Fruit fly (Drosophila melanogaster) S2 (cell line): ENCODE measurements around the gene CG17110.

Source experiments
- CG8478 ChIP-seq: fragments of >200 bp; optimal IDR thresholded peaks from 2 replicates; lab custom pipeline; 2018
- CTCF ChIP-seq, 2 experiments: fragments of >200 bp; optimal IDR thresholded peaks; 2 replicates each; lab custom pipeline; 2018

Gene CG17110

DNA sequence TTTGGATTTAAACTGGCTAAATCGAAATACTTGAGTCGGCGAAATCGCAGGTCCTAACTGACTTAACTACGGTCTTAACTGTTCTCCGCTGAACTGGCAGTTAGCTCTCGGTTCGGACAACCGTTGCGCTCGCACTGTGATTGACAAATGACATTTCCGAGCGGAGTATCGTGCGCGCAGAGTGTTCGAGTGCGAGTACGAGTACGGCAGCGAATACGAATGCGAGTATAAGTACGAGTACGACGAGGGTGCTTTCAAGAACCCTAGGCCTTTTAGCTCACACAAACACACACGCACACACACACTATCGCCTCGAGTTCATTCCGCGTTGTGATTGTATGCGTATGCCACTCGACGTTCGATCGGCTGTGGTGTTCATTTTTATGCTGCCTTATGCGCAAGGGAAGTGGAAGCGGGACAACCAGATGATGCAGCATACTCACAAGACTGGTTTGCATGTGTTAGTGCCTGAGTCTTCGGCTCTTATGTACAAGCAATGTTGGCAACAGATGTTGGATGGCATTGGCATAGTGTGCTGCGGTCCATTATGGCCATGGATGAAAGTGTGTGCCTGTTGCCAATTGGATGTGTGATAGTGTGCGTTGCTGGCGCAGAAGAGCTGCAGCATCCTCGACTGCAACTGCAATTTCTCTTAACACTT lies 50.3 kb downstream of the CG17110 start, which contains the start of gene hh:
Gene hh (minus strand): TSS at position 229 of the 661 bp plus-strand sequence.
- TF ChIP-seq CG8478 (lab: Kevin White, UChicago) = no peak
- no peak for TF ChIP-seq CTCF (optimal IDR thresholded peaks at IDR 0.05; lab: Kevin White, UChicago)

DNA sequence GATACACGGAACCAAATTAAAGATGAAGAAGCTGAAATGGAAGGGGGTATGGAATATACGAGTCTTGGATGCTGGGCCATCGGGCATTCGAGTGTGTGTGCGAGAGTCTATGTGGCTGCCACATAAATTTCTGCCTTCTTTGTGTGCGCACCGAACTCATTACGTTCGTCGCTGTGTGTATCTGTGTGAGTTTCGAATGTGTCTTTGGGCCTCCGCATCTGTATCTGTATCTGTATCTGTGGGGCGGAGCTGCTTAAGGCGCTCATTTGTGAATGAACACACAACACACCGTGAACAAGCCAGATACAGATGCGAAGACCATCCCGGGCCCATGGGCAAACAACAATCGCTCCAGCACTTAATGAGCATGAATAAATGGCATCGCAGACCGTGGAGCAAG lies 51.9 kb downstream of the CG17110 start:
- TF ChIP-seq CG8478 (lab: Kevin White, UChicago) = no peak
- no peak for TF ChIP-seq CTCF (optimal IDR thresholded peaks at IDR 0.05; lab: Kevin White, UChicago)

- TF ChIP-seq CTCF (optimal IDR thresholded peaks at IDR 0.05; lab: Kevin White, UChicago) (no peak), CG8478 (lab: Kevin White, UChicago) (no peak)
Measured at dm6 chr3R:23144654-23145053, 53.1 kb downstream of the CG17110 start.
